Worm (Caenorhabditis elegans) whole organism, young adult: ENCODE results near the gene F57G12.2.

ENCODE experiments used
- B0261.1 ChIP-seq: sonication (generic microtip); optimal IDR thresholded peaks from 2 replicates; lab custom pipeline; 2016; ENCODE audit warnings: mild to moderate bottlenecking, missing genetic modification characterization, moderate library complexity, missing compliant biosample characterization
- B0336.3 ChIP-seq: fragments of 200-800 bp; sonication (Bioruptor generic); IDR thresholded peaks from 2 replicates; pipeline ENCODE4 v1.3.6; 2022; ENCODE audit warnings: missing genetic modification characterization, missing compliant biosample characterization
- C06A6.2 ChIP-seq: fragments of 200-800 bp; sonication (Bioruptor generic); conservative IDR thresholded peaks from 2 replicates; pipeline ENCODE4 v1.3.6; 2022; ENCODE audit warnings: missing genetic modification characterization, missing compliant biosample characterization
- F33H1.4 ChIP-seq: fragments of 200-800 bp; sonication (Bioruptor generic); IDR thresholded peaks from 2 replicates; pipeline ENCODE4 v1.3.6; 2022; ENCODE audit warnings: missing genetic modification reagents, missing genetic modification characterization, missing compliant biosample characterization
- F52B5.7 ChIP-seq: sonication (generic microtip); optimal IDR thresholded peaks from 2 replicates; lab custom pipeline; 2016; ENCODE audit warnings: mild to moderate bottlenecking, missing genetic modification characterization, missing compliant biosample characterization
- K12H6.12 ChIP-seq: fragments of 200-800 bp; sonication (Bioruptor generic); optimal IDR thresholded peaks from 2 replicates; lab custom pipeline; 2018; ENCODE audit warnings: mild to moderate bottlenecking, missing genetic modification characterization, missing compliant biosample characterization
- Y53F4B.3 ChIP-seq: fragments of 200-800 bp; sonication (Bioruptor generic); IDR thresholded peaks from 2 replicates; pipeline ENCODE4 v1.3.6; 2022; ENCODE audit warnings: missing genetic modification reagents, missing genetic modification characterization, missing compliant biosample characterization
- Y53G8AR.9 ChIP-seq: fragments of 200-800 bp; sonication (Bioruptor generic); conservative IDR thresholded peaks from 2 replicates; pipeline ENCODE4 v1.3.6; 2022; ENCODE audit warnings: missing genetic modification reagents, missing genetic modification characterization, missing compliant biosample characterization
- Y67H2A.10 ChIP-seq: fragments of 200-800 bp; sonication (Bioruptor generic); conservative IDR thresholded peaks from 2 replicates; pipeline ENCODE4 v1.3.6; 2022; ENCODE audit warnings: missing genetic modification reagents, missing genetic modification characterization, missing compliant biosample characterization
- Y95B8A.8 ChIP-seq: fragments of 200-800 bp; sonication (Bioruptor generic); IDR thresholded peaks from 2 replicates; pipeline ENCODE4 v1.3.6; 2022; ENCODE audit warnings: missing genetic modification reagents, missing genetic modification characterization, missing compliant biosample characterization
- attf-5 ChIP-seq: fragments of 200-800 bp; sonication (Bioruptor generic); optimal IDR thresholded peaks from 2 replicates; lab custom pipeline; 2018; ENCODE audit warnings: mild to moderate bottlenecking, missing genetic modification characterization, missing compliant biosample characterization
- bed-2 ChIP-seq: fragments of 200-800 bp; sonication (Bioruptor generic); IDR thresholded peaks from 2 replicates; pipeline ENCODE4 v1.3.6; 2022; ENCODE audit warnings: missing genetic modification reagents, missing genetic modification characterization, missing compliant biosample characterization
- cebp-1 ChIP-seq, 2 experiments: fragments of 200-800 bp in 1 of 2; sonication (Bioruptor generic) in 1 of 2; sonication (generic microtip) in 1 of 2; IDR thresholded peaks in 1 of 2; optimal IDR thresholded peaks in 1 of 2; 2 replicates each; pipeline versions ENCODE4 v1.3.6 to Lab custom; 2017 to 2022; ENCODE audit warnings: missing compliant biosample characterization in 2 of 2, missing genetic modification characterization in 2 of 2, mild to moderate bottlenecking in 1 of 2, missing genetic modification reagents in 1 of 2, moderate library complexity in 1 of 2
- dox-1 ChIP-seq: fragments of 200-800 bp; sonication (Bioruptor generic); IDR thresholded peaks from 2 replicates; pipeline ENCODE4 v1.3.6; 2022; ENCODE audit warnings: missing genetic modification reagents, missing genetic modification characterization, missing compliant biosample characterization
- dpl-1 ChIP-seq: fragments of 150-350 bp; optimal IDR thresholded peaks from 2 replicates; lab custom pipeline; 2014; ENCODE audit warnings: missing biosample characterization, missing genetic modification reagents, missing genetic modification characterization
- egl-18 ChIP-seq: fragments of 200-800 bp; sonication (Bioruptor generic); IDR thresholded peaks from 2 replicates; pipeline ENCODE4 v1.3.6; 2022; ENCODE audit warnings: missing genetic modification reagents, missing genetic modification characterization, missing compliant biosample characterization
- egrh-3 ChIP-seq: fragments of 200-800 bp; sonication (Bioruptor generic); IDR thresholded peaks from 2 replicates; pipeline ENCODE4 v1.3.6; 2022; ENCODE audit warnings: missing genetic modification reagents, missing genetic modification characterization, missing compliant biosample characterization
- ekl-4 ChIP-seq: fragments of 200-800 bp; sonication (Bioruptor generic); IDR thresholded peaks from 2 replicates; pipeline ENCODE4 v1.3.6; 2022; ENCODE audit warnings: missing genetic modification reagents, missing genetic modification characterization, missing compliant biosample characterization
- ets-4 ChIP-seq: fragments of 200-800 bp; sonication (Bioruptor generic); optimal IDR thresholded peaks from 2 replicates; lab custom pipeline; 2018; ENCODE audit warnings: mild to moderate bottlenecking, missing genetic modification characterization, missing compliant biosample characterization
- fkh-3 ChIP-seq: sonication (generic microtip); optimal IDR thresholded peaks from 2 replicates; lab custom pipeline; 2016; ENCODE audit warnings: mild to moderate bottlenecking, missing genetic modification characterization, missing compliant biosample characterization
- let-607 ChIP-seq, 2 experiments: fragments of 200-800 bp in 1 of 2; sonication (Bioruptor generic) in 1 of 2; sonication (generic microtip) in 1 of 2; optimal IDR thresholded peaks; 2 replicates each; lab custom pipeline; 2016 to 2018; ENCODE audit warnings: mild to moderate bottlenecking in 2 of 2, missing compliant biosample characterization in 2 of 2, missing genetic modification characterization in 2 of 2, moderate library complexity in 2 of 2, missing genotype in 1 of 2
- lin-35 ChIP-seq, 3 experiments: fragments of 150-350 bp in 2 of 3; sonication (generic microtip) in 1 of 3; optimal IDR thresholded peaks; 2 replicates each; lab custom pipeline; 2014 to 2018; ENCODE audit warnings: missing biosample characterization in 3 of 3, missing genetic modification characterization in 3 of 3, missing genetic modification reagents in 3 of 3
- lir-1 ChIP-seq: fragments of 200-800 bp; sonication (Bioruptor generic); conservative IDR thresholded peaks from 2 replicates; pipeline ENCODE4 v1.3.6; 2022; ENCODE audit warnings: missing genetic modification reagents, missing genetic modification characterization, missing compliant biosample characterization
- lsy-27 ChIP-seq: sonication (generic microtip); optimal IDR thresholded peaks from 2 replicates; lab custom pipeline; 2017; ENCODE audit warnings: missing genetic modification characterization, mild to moderate bottlenecking, missing compliant biosample characterization, antibody characterized with exemption, missing genotype, borderline replicate concordance; ENCODE audit not compliant: insufficient read depth
- madf-3 ChIP-seq: fragments of 200-800 bp; sonication (Bioruptor generic); IDR thresholded peaks from 2 replicates; pipeline ENCODE4 v1.3.6; 2022; ENCODE audit warnings: missing genetic modification reagents, missing genetic modification characterization, missing compliant biosample characterization
- madf-6 ChIP-seq: fragments of 200-800 bp; sonication (Bioruptor generic); IDR thresholded peaks from 2 replicates; pipeline ENCODE4 v1.3.6; 2022; ENCODE audit warnings: missing genetic modification reagents, missing genetic modification characterization, missing compliant biosample characterization
- mcd-1 ChIP-seq: fragments of 200-800 bp; sonication (Bioruptor generic); IDR thresholded peaks from 2 replicates; pipeline ENCODE4 v1.3.6; 2022; ENCODE audit warnings: missing genetic modification reagents, missing genetic modification characterization, missing compliant biosample characterization
- mxl-1 ChIP-seq: sonication (generic microtip); optimal IDR thresholded peaks from 2 replicates; lab custom pipeline; 2016; ENCODE audit warnings: missing genetic modification characterization, missing compliant biosample characterization
- nfya-1 ChIP-seq: sonication (generic microtip); optimal IDR thresholded peaks from 2 replicates; lab custom pipeline; 2017; ENCODE audit warnings: antibody characterized with exemption, missing compliant biosample characterization, missing genetic modification characterization, borderline replicate concordance; ENCODE audit not compliant: insufficient read depth
- nhr-179 ChIP-seq: sonication (generic microtip); optimal IDR thresholded peaks from 2 replicates; lab custom pipeline; 2016; ENCODE audit warnings: mild to moderate bottlenecking, missing genetic modification characterization, missing compliant biosample characterization
- nhr-90 ChIP-seq: sonication (generic microtip); optimal IDR thresholded peaks from 2 replicates; lab custom pipeline; 2016; ENCODE audit warnings: missing genotype, mild to moderate bottlenecking, missing genetic modification characterization, missing compliant biosample characterization
- pbrm-1 ChIP-seq: fragments of 200-800 bp; sonication (Bioruptor generic); IDR thresholded peaks from 2 replicates; pipeline ENCODE4 v1.3.6; 2022; ENCODE audit warnings: missing genetic modification reagents, missing genetic modification characterization, missing compliant biosample characterization
- repo-1 ChIP-seq: sonication (generic microtip); optimal IDR thresholded peaks from 2 replicates; lab custom pipeline; 2017; ENCODE audit warnings: mild to moderate bottlenecking, missing genetic modification characterization, missing compliant biosample characterization
- sea-2 ChIP-seq: fragments of 200-800 bp; sonication (Bioruptor generic); IDR thresholded peaks from 2 replicates; pipeline ENCODE4 v1.3.6; 2022; ENCODE audit warnings: missing genetic modification characterization, missing compliant biosample characterization
- snpc-1.1 ChIP-seq: sonication (generic microtip); optimal IDR thresholded peaks from 2 replicates; lab custom pipeline; 2017; ENCODE audit warnings: missing genetic modification characterization, mild to moderate bottlenecking, missing compliant biosample characterization, antibody characterized with exemption, moderate library complexity, missing genotype, missing genetic modification reagents; ENCODE audit not compliant: insufficient read depth
- snpc-1.3 ChIP-seq: sonication (generic microtip); optimal IDR thresholded peaks from 2 replicates; lab custom pipeline; 2017; ENCODE audit warnings: missing genetic modification characterization, mild to moderate bottlenecking, missing compliant biosample characterization, antibody characterized with exemption, moderate library complexity, missing genotype, missing genetic modification reagents; ENCODE audit not compliant: insufficient read depth
- sptf-2 ChIP-seq: fragments of 200-800 bp; sonication (Bioruptor generic); optimal IDR thresholded peaks from 2 replicates; lab custom pipeline; 2018; ENCODE audit warnings: mild to moderate bottlenecking, missing genetic modification characterization, missing compliant biosample characterization
- xnd-1 ChIP-seq: sonication (generic microtip); optimal IDR thresholded peaks from 2 replicates; lab custom pipeline; 2016; ENCODE audit warnings: missing genotype, missing genetic modification reagents, missing genetic modification characterization, missing compliant biosample characterization
- zfh-2 ChIP-seq: fragments of 200-800 bp; sonication (Bioruptor generic); conservative IDR thresholded peaks from 2 replicates; pipeline ENCODE4 v1.3.6; 2022; ENCODE audit warnings: missing genetic modification reagents, missing genetic modification characterization, missing compliant biosample characterization
- zim-3 ChIP-seq: sonication (generic microtip); optimal IDR thresholded peaks from 2 replicates; lab custom pipeline; 2017; ENCODE audit warnings: mild to moderate bottlenecking, missing genetic modification characterization, moderate library complexity, missing compliant biosample characterization
- ztf-22 ChIP-seq: fragments of 200-800 bp; sonication (Bioruptor generic); optimal IDR thresholded peaks from 2 replicates; lab custom pipeline; 2018; ENCODE audit warnings: mild to moderate bottlenecking, missing genetic modification characterization, moderate library complexity, missing compliant biosample characterization
- ztf-28 ChIP-seq: fragments of 200-800 bp; sonication (Bioruptor generic); IDR thresholded peaks from 2 replicates; pipeline ENCODE4 v1.3.6; 2022; ENCODE audit warnings: missing genetic modification reagents, missing genetic modification characterization, missing compliant biosample characterization
- ztf-6 ChIP-seq: fragments of 200-800 bp; sonication (Bioruptor generic); IDR thresholded peaks from 2 replicates; pipeline ENCODE4 v1.3.6; 2022; ENCODE audit warnings: missing genetic modification reagents, missing genetic modification characterization, missing compliant biosample characterization

The F57G12.2 gene

DNA sequence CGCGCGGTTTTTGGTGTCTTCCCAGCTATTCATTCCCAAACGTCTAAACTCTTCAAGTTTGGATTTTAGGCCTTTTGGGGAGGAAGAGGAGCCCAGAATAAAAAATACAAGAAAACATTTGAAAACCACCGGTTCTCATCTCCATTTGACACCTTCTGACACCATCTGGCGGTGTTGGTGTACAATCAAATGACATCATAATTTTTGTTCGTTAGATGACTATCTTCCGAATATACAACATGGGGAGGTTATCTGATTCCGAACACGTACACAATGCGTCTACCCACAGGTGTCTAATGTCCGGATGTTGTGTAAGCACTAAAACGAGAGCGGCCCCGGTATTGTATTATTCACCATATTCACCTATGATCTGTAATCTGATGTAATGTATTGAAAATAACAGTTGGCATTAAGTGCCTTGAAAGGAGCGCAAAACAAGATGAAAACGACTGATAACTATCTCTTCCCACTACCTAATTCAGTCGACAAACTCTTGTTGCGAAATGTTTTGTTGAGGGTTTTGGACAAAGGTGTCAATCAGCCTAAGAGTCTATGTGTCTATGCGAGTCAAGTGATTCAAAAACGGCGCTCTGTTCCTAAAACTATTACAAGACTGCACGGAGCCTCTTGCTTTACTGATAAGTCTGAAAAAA is 12.8 kb upstream of the F57G12.2 start (continued):
- TF ChIP-seq madf-6 (no peak), cebp-1 (GFP tag; IDR thresholded peaks at IDR 0.05; lab: Robert Waterston, UW) (peak; percentile 93), cebp-1 (tag; optimal IDR thresholded peaks at IDR 0.05; lab: Kevin White, UChicago) (peak; percentile 95), C06A6.2 (no peak), dpl-1 (no peak), ztf-28 (GFP tag; lab: Robert Waterston, UW) (no peak), fkh-3 (tag; lab: Kevin White, UChicago) (no peak), madf-3 (GFP tag; lab: Robert Waterston, UW) (no peak), ets-4 (GFP tag; lab: Kevin White, UChicago) (peak; percentile 71), F33H1.4 (GFP tag; lab: Robert Waterston, UW) (no peak), egl-18 (no peak), ekl-4 (GFP tag; lab: Robert Waterston, UW) (no peak), Y53F4B.3 (GFP tag; lab: Robert Waterston, UW) (no peak), ztf-6 (no peak), zim-3 (tag; lab: Kevin White, UChicago) (no peak), nhr-179 (no peak), let-607 (tag; optimal IDR thresholded peaks at IDR 0.05; lab: Kevin White, UChicago) (peak; percentile 43 to 56), lir-1 (GFP tag; lab: Robert Waterston, UW) (no peak), lin-35 (GFP tag; optimal IDR thresholded peaks at IDR 0.05; lab: Kevin White, UChicago) (no peak), nhr-90 (tag; lab: Kevin White, UChicago) (peak; percentile 60), xnd-1 (no peak), B0336.3 (GFP tag; lab: Robert Waterston, UW) (peak; percentile 33; the same call in 1 of the 2 replicates), mxl-1 (tag; lab: Kevin White, UChicago) (no peak), snpc-1.3 (no peak), ztf-22 (GFP tag; lab: Kevin White, UChicago) (peak; percentile 3), Y67H2A.10 (GFP tag; lab: Robert Waterston, UW) (no peak), egrh-3 (GFP tag; lab: Robert Waterston, UW) (no peak), sea-2 (GFP tag; lab: Robert Waterston, UW) (no peak), dox-1 (GFP tag; lab: Robert Waterston, UW) (peak; percentile 56; the same call in 1 of the 2 replicates), mcd-1 (GFP tag; lab: Robert Waterston, UW) (no peak), sptf-2 (GFP tag; lab: Kevin White, UChicago) (no peak)

DNA sequence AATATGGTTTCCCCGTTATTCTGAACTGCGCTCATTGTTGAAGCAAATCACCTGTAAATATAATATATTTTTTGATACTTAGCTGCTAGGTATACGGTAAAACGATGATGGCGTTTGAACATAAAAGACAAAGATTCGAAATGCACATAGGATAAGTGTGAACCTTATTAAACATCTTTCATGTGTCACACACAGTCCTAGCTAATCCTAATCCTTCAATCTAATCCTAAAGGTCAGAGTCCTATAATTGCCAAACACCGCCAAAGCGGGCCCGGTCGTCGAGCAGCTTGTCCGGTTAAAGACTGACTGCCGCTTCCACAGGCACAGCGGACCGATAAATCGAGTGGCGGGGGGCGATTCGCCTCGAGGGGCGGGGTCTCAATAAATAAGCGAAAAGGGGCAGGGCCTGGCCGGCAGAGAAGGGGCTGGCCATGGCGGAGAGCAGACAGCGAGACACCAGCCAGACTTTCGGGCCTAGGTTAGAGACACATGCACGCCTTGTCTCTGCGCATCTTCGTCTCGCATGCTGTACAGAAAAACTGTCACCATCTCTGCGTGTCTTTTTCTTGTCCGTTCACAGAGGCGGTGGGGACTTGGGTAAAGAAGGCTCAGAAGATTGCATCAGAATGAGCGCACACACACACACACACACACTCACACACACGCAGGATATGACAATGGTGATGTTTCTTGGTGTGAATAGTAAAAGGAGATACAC is 11.9 kb upstream of the F57G12.2 start, which contains the start of gene F57G12.1:
TSS of gene F57G12.1 (minus strand) at position 51 of the 718 bp plus-strand sequence.
- peak; percentile 91 for TF ChIP-seq K12H6.12
- TF ChIP-seq F52B5.7: peak; percentile 63
- TF ChIP-seq Y95B8A.8 (GFP tag; lab: Robert Waterston, UW): no peak
- TF ChIP-seq nfya-1: no peak
- 0 out of 2 replicates have a peak, but pooled peaks have one; percentile 46 for TF ChIP-seq ekl-4 (GFP tag; lab: Robert Waterston, UW)
- TF ChIP-seq B0261.1 (tag; lab: Kevin White, UChicago): peak; percentile 0
- peak; percentile 89 for TF ChIP-seq egrh-3 (GFP tag; lab: Robert Waterston, UW)
- no peak for TF ChIP-seq snpc-1.1 (tag; lab: Kevin White, UChicago)
- TF ChIP-seq Y53G8AR.9 (GFP tag; lab: Robert Waterston, UW): no peak
- TF ChIP-seq repo-1 (tag; lab: Kevin White, UChicago): peak; percentile 28
- no peak for TF ChIP-seq nhr-179
- TF ChIP-seq lsy-27 (tag; lab: Kevin White, UChicago): peak; percentile 24
- TF ChIP-seq B0336.3 (GFP tag; lab: Robert Waterston, UW): peak; percentile 58; the same call in 1 of the 2 replicates
- peak; percentile 60 for TF ChIP-seq attf-5
- TF ChIP-seq sptf-2 (GFP tag; lab: Kevin White, UChicago): peak; percentile 82
- TF ChIP-seq bed-2 (GFP tag; lab: Robert Waterston, UW): no peak
- TF ChIP-seq ztf-6: no peak
- 0 out of 2 replicates have a peak, but pooled peaks have one; percentile 47 for TF ChIP-seq pbrm-1 (GFP tag; lab: Robert Waterston, UW)
- TF ChIP-seq zfh-2 (GFP tag; lab: Robert Waterston, UW): peak; percentile 99
- TF ChIP-seq dox-1 (GFP tag; lab: Robert Waterston, UW): peak; percentile 65; the same call in 1 of the 2 replicates
